Worm (Caenorhabditis elegans): ENCODE data around the gene cwp-4.

- TF ChIP-seq pqm-1 (tag; optimal IDR thresholded peaks at IDR 0.05): no peak
- TF ChIP-seq fos-1 (tag; optimal IDR thresholded peaks at IDR 0.05): no peak
- no peak for TF ChIP-seq daf-8 (GFP tag; IDR thresholded peaks at IDR 0.05)
- no peak for TF ChIP-seq lim-7 (GFP tag; IDR thresholded peaks at IDR 0.05)
- no peak for TF ChIP-seq daf-12 (tag; optimal IDR thresholded peaks at IDR 0.05)
- TF ChIP-seq vab-7 (GFP tag; IDR thresholded peaks at IDR 0.05): no peak
- TF ChIP-seq lin-38 (GFP tag; IDR thresholded peaks at IDR 0.05): no peak
- no peak for TF ChIP-seq mep-1 (tag; optimal IDR thresholded peaks at IDR 0.05)
- no peak for TF ChIP-seq ztf-11 (tag; optimal IDR thresholded peaks at IDR 0.05)
- no peak for TF ChIP-seq unc-62 (GFP tag; optimal IDR thresholded peaks at IDR 0.05 in 1 of 2)
- TF ChIP-seq unc-62 (tag; optimal IDR thresholded peaks at IDR 0.05): no peak
Observed at ce11 chrV:5097035-5097434, 43.6 kb downstream of the cwp-4 start, which contains the start of gene C04F5.2.

Measured in whole organism, L4 larva.